Worm (Caenorhabditis elegans) whole organism, L4 larva: Measurements from ENCODE around the gene T11B7.1.

ENCODE experiments used
- T20F7.1 ChIP-seq: fragments of 200-800 bp; sonication (Bioruptor generic); optimal IDR thresholded peaks from 2 replicates; lab custom pipeline; 2018; ENCODE audit warnings: mild to moderate bottlenecking, missing genetic modification characterization, missing compliant biosample characterization
- Y5F2A.4 ChIP-seq: fragments of 200-800 bp; sonication (Bioruptor generic); optimal IDR thresholded peaks from 2 replicates; lab custom pipeline; 2018; ENCODE audit warnings: mild to moderate bottlenecking, missing genetic modification characterization, missing compliant biosample characterization
- egl-43 ChIP-seq: fragments of 200-800 bp; sonication (Bioruptor generic); IDR thresholded peaks from 2 replicates; pipeline ENCODE4 v1.3.6; 2022; ENCODE audit warnings: missing genetic modification reagents, missing genetic modification characterization, missing compliant biosample characterization
- php-3 ChIP-seq: fragments of 200-800 bp; sonication (Bioruptor generic); IDR thresholded peaks from 2 replicates; pipeline ENCODE4 v1.3.6; 2022; ENCODE audit warnings: missing genetic modification reagents, missing genetic modification characterization, missing compliant biosample characterization
- unc-130 ChIP-seq: sonication (generic microtip); optimal IDR thresholded peaks from 2 replicates; lab custom pipeline; 2016; ENCODE audit warnings: missing genetic modification reagents, missing genetic modification characterization, missing compliant biosample characterization

ce11 chrIV:8824145-8824833 lies 16.2 kb upstream of the T11B7.1 start, which contains the start of the genes col-117 and col-3:
- TF ChIP-seq php-3 (no peak), Y5F2A.4 (no peak), egl-43 (GFP tag; lab: Robert Waterston, UW) (no peak), T20F7.1 (no peak), unc-130 (no peak)
